Fruit fly (Drosophila melanogaster) S2 (cell line): Measurements from ENCODE around the gene RhoGAP15B.

Source experiments
- CG8478 ChIP-seq: fragments of >200 bp; optimal IDR thresholded peaks from 2 replicates; lab custom pipeline; 2018
- CTCF ChIP-seq, 2 experiments: fragments of >200 bp; optimal IDR thresholded peaks; 2 replicates each; lab custom pipeline; 2018

dm6 chrX:16940426-16941058 is 2.5 kb upstream of the RhoGAP15B start, which contains the start of gene wus:
- TF ChIP-seq CTCF (optimal IDR thresholded peaks at IDR 0.05; lab: Kevin White, UChicago) = no peak
- no peak for TF ChIP-seq CG8478 (lab: Kevin White, UChicago)
